Fruit fly (Drosophila melanogaster) Kc167 (cell line): Measurements from ENCODE around the gene CG11349.

Experiments
- Myc ChIP-seq: fragments of >200 bp; optimal IDR thresholded peaks from 2 replicates; lab custom pipeline; 2017; ENCODE audit warnings: missing external identifiers
- Sin3A ChIP-seq: fragments of >200 bp; optimal IDR thresholded peaks from 2 replicates; lab custom pipeline; 2018; ENCODE audit warnings: missing external identifiers
- h ChIP-seq: fragments of >200 bp; optimal IDR thresholded peaks from 3 replicates; lab custom pipeline; 2018; ENCODE audit warnings: missing external identifiers
- insv ChIP-seq: fragments of >200 bp; optimal IDR thresholded peaks from 3 replicates; lab custom pipeline; 2018; ENCODE audit warnings: missing external identifiers
- psq ChIP-seq: fragments of >200 bp; optimal IDR thresholded peaks from 2 replicates; lab custom pipeline; 2017; ENCODE audit warnings: missing external identifiers
- ttk ChIP-seq: sonication (Bioruptor generic); optimal IDR thresholded peaks from 2 replicates; lab custom pipeline; 2017; ENCODE audit warnings: missing external identifiers

DNA sequence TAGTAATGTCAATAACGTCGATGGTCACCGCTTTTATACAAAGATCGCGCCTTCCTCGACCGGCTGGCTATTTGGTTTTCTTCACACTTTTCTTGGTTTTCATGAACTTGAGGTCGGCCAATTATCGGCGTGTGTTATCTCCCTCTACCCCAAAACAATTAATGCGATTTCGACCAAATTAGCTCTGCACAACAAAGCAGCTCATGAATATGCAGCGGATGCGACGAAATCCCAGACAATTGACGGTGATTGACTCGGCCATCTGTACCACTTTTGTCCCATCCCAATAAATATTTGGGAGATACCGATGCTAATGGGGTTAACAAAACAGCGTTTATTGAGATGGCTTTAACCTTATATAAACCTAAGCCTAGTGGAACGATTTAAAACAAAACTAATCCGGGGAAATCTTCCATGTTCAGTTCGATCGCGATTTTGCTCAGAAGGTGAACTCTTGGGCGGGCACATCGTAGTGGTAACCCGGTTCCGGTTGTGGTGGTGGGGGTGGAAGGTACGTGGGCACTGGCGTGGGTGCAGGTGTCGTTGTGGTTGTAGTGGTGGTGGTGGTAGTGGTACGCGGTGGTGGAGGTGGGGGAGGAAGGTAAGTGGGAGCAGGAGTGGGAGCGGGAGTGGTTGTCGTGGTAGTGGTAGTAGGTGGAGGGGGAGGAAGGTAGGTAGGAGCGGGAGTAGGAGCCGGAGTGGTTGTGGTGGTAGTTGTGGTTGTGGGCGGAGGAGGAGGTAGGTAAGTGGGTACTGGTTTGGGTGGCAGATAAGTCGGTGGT lies 12.4 kb upstream of the CG11349 start, which contains the start of gene CG15022:
- TF ChIP-seq Sin3A (no peak), h (lab: Kevin White, UChicago) (no peak), Myc (lab: Kevin White, UChicago) (no peak), psq (lab: Kevin White, UChicago) (no peak), ttk (lab: Kevin White, UChicago) (no peak), insv (lab: Kevin White, UChicago) (no peak)
